Worm (Caenorhabditis elegans) whole organism, L4/young adult: ENCODE results near the gene nphp-4.

Source experiments
- W03F9.2 ChIP-seq: fragments of 150-350 bp; optimal IDR thresholded peaks from 2 replicates; lab custom pipeline; 2014; ENCODE audit warnings: missing biosample characterization, missing genetic modification characterization
- dao-5 ChIP-seq: sonication (generic microtip); optimal IDR thresholded peaks from 2 replicates; lab custom pipeline; 2016; ENCODE audit warnings: missing genotype, missing genetic modification characterization, moderate library complexity, missing compliant biosample characterization
- him-1 ChIP-seq: sonication (generic microtip); optimal IDR thresholded peaks from 2 replicates; lab custom pipeline; 2016; ENCODE audit warnings: missing genotype, missing genetic modification reagents, missing genetic modification characterization, missing compliant biosample characterization

DNA sequence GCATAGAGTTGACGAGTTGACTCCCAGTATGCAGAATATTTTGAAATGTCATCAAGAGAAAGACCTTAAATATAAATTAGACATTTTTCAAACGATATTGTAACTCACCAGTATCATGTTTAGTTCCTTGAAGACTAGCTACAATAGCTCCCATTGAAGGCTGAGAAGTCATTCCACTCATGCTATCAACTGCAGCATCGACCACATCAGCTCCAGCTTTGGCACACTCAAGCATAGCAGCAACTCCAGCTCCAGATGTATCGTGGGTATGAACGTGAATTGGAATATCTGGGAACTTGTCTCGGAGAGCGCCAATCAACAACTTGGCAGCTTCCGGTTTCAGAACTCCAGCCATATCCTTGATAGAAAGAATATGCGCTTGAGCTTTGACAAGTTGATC, 24.1 kb downstream of the nphp-4 start:
- no peak for TF ChIP-seq him-1 (tag; lab: Kevin White, UChicago)
- TF ChIP-seq dao-5 (tag; lab: Kevin White, UChicago), result no peak
- TF ChIP-seq W03F9.2, result no peak
